Fruit fly (Drosophila melanogaster) whole organism, embryonic: ENCODE data around the gene janA.

Source experiments
- Aef1 ChIP-seq: fragments of 200-800 bp; sonication (Bioruptor generic); IDR thresholded peaks from 3 replicates; pipeline ENCODE4 v1.3.6; 2022; ENCODE audit warnings: missing biosample characterization, missing genetic modification characterization
- Antp ChIP-seq: fragments of 200-800 bp; sonication (Bioruptor generic); optimal IDR thresholded peaks from 3 replicates; lab custom pipeline; 2016; ENCODE audit warnings: missing biosample characterization, missing genetic modification characterization
- Awh ChIP-seq: fragments of 200-800 bp; sonication (Bioruptor generic); IDR thresholded peaks from 2 replicates; pipeline ENCODE4, ENCODE4 v1.3.6; 2022; ENCODE audit warnings: missing biosample characterization, missing genetic modification characterization
- Blimp-1 ChIP-seq: fragments of 200-800 bp; sonication (Bioruptor generic); optimal IDR thresholded peaks from 3 replicates; lab custom pipeline; 2018; ENCODE audit warnings: missing biosample characterization, missing genetic modification characterization, mild to moderate bottlenecking, moderate library complexity, missing genetic modification reagents
- CG10321 ChIP-seq: fragments of 200-800 bp; sonication (Bioruptor generic); IDR thresholded peaks from 2 replicates; pipeline ENCODE4 v1.3.6; 2022; ENCODE audit warnings: missing biosample characterization, missing genetic modification characterization
- CG10565 ChIP-seq: fragments of 200-800 bp; sonication (Bioruptor generic); optimal IDR thresholded peaks from 3 replicates; lab custom pipeline; 2016; ENCODE audit warnings: missing biosample characterization, mild to moderate bottlenecking, missing genetic modification characterization
- CG11695 ChIP-seq: fragments of 200-800 bp; sonication (Bioruptor generic); IDR thresholded peaks from 3 replicates; pipeline ENCODE4 v1.3.6; 2022; ENCODE audit warnings: missing biosample characterization, missing genetic modification characterization
- CG11723 ChIP-seq: fragments of 200-800 bp; sonication (Bioruptor generic); optimal IDR thresholded peaks from 2 replicates; lab custom pipeline; 2017; ENCODE audit warnings: missing biosample characterization, mild to moderate bottlenecking, missing genetic modification characterization
- CG12744 ChIP-seq: fragments of 200-800 bp; sonication (Bioruptor generic); optimal IDR thresholded peaks from 2 replicates; lab custom pipeline; 2016; ENCODE audit warnings: missing biosample characterization, missing genetic modification characterization
- CG12942 ChIP-seq: fragments of 200-800 bp; sonication (Bioruptor generic); optimal IDR thresholded peaks from 3 replicates; lab custom pipeline; 2016; ENCODE audit warnings: missing biosample characterization, missing genetic modification characterization
- CG13775 ChIP-seq: fragments of 200-800 bp; sonication (Bioruptor generic); optimal IDR thresholded peaks from 3 replicates; lab custom pipeline; 2017; ENCODE audit warnings: missing biosample characterization, mild to moderate bottlenecking, missing genetic modification characterization
- CG14860 ChIP-seq: fragments of 200-800 bp; sonication (Bioruptor generic); IDR thresholded peaks from 3 replicates; pipeline ENCODE4 v1.3.6; 2022; ENCODE audit warnings: missing biosample characterization, missing genetic modification characterization; ENCODE audit not compliant: partially characterized antibody
- CG1647 ChIP-seq: fragments of 200-800 bp; sonication (Bioruptor generic); optimal IDR thresholded peaks from 3 replicates; lab custom pipeline; 2016; ENCODE audit warnings: missing biosample characterization, missing genetic modification characterization
- CG1792 ChIP-seq: fragments of 200-800 bp; sonication (Bioruptor generic); optimal IDR thresholded peaks from 2 replicates; lab custom pipeline; 2016; ENCODE audit warnings: missing biosample characterization, missing genetic modification characterization
- CG18764 ChIP-seq: fragments of 200-800 bp; sonication (Bioruptor generic); optimal IDR thresholded peaks from 3 replicates; lab custom pipeline; 2016; ENCODE audit warnings: missing biosample characterization, missing genetic modification characterization
- CG2129 ChIP-seq: fragments of 200-800 bp; sonication (Bioruptor generic); IDR thresholded peaks from 2 replicates; pipeline ENCODE4 v1.3.6; 2022; ENCODE audit warnings: missing biosample characterization, missing genetic modification characterization; ENCODE audit not compliant: partially characterized antibody
- CG2678 ChIP-seq: fragments of 200-800 bp; sonication (Bioruptor generic); optimal IDR thresholded peaks from 3 replicates; lab custom pipeline; 2019; ENCODE audit warnings: missing biosample characterization, mild to moderate bottlenecking, missing genetic modification characterization, moderate library complexity
- CG4328 ChIP-seq: fragments of 200-800 bp; sonication (Bioruptor generic); optimal IDR thresholded peaks from 3 replicates; lab custom pipeline; 2017; ENCODE audit warnings: missing biosample characterization, missing genetic modification reagents, missing genetic modification characterization
- CG4424 ChIP-seq: fragments of 200-800 bp; sonication (Bioruptor generic); optimal IDR thresholded peaks from 3 replicates; lab custom pipeline; 2016; ENCODE audit warnings: missing biosample characterization, missing genetic modification characterization
- CG4707 ChIP-seq: fragments of 200-800 bp; sonication (Bioruptor generic); optimal IDR thresholded peaks from 2 replicates; lab custom pipeline; 2018; ENCODE audit warnings: missing biosample characterization, mild to moderate bottlenecking, missing genetic modification characterization, moderate library complexity
- CG6689 ChIP-seq: fragments of 200-800 bp; sonication (Bioruptor generic); IDR thresholded peaks from 2 replicates; pipeline ENCODE4 v1.3.6; 2022; ENCODE audit warnings: missing biosample characterization, missing genetic modification characterization
- CG9932 ChIP-seq: fragments of 200-800 bp; sonication (Bioruptor generic); IDR thresholded peaks from 2 replicates; pipeline ENCODE4 v1.3.6; 2022; ENCODE audit warnings: missing biosample characterization, missing genetic modification characterization
- Dbx ChIP-seq: fragments of 200-800 bp; sonication (Bioruptor generic); IDR thresholded peaks from 3 replicates; pipeline ENCODE4 v1.3.6; 2022; ENCODE audit warnings: missing biosample characterization, missing genetic modification characterization
- H15 ChIP-seq: fragments of 200-800 bp; sonication (Bioruptor generic); IDR thresholded peaks from 3 replicates; pipeline ENCODE4 v1.3.6; 2022; ENCODE audit warnings: missing biosample characterization, missing genetic modification characterization
- Lim3 ChIP-seq: fragments of 200-800 bp; sonication (Bioruptor generic); IDR thresholded peaks from 2 replicates; pipeline ENCODE4 v1.3.6; 2022; ENCODE audit warnings: missing biosample characterization, missing genetic modification characterization
- Mad ChIP-seq: fragments of 200-800 bp; sonication (Bioruptor generic); optimal IDR thresholded peaks from 2 replicates; lab custom pipeline; 2016; ENCODE audit warnings: missing biosample characterization, missing genetic modification characterization
- Meics ChIP-seq: fragments of 200-800 bp; sonication (Bioruptor generic); optimal IDR thresholded peaks from 2 replicates; lab custom pipeline; 2017; ENCODE audit warnings: missing biosample characterization, mild to moderate bottlenecking, missing genetic modification characterization
- Spps ChIP-seq: fragments of 200-800 bp; sonication (Bioruptor generic); optimal IDR thresholded peaks from 2 replicates; lab custom pipeline; 2018; ENCODE audit warnings: missing biosample characterization, mild to moderate bottlenecking, missing genetic modification characterization
- Sry-β ChIP-seq: fragments of 200-800 bp; sonication (Bioruptor generic); optimal IDR thresholded peaks from 2 replicates; lab custom pipeline; 2018; ENCODE audit warnings: missing biosample characterization, mild to moderate bottlenecking, missing genetic modification characterization, moderate library complexity
- Stat92E ChIP-seq, 3 experiments: fragments of >200 bp in 2 of 3; fragments of 200-800 bp in 1 of 3; sonication (Bioruptor generic) in 1 of 3; optimal IDR thresholded peaks; 2 replicates each; lab custom pipeline; 2017 to 2019; ENCODE audit warnings: missing biosample characterization in 3 of 3, missing genetic modification characterization in 3 of 3, mild to moderate bottlenecking in 1 of 3, moderate library complexity in 1 of 3
- Taf1 ChIP-seq: fragments of 200-800 bp; sonication (Bioruptor generic); IDR thresholded peaks from 2 replicates; pipeline ENCODE4 v1.3.6; 2022; ENCODE audit warnings: missing biosample characterization, missing genetic modification characterization
- Trl ChIP-seq, 3 experiments: fragments of >200 bp in 2 of 3; fragments of 200-800 bp in 1 of 3; sonication (Bioruptor generic) in 1 of 3; optimal IDR thresholded peaks; 2 replicates in 1 of 3; 3 replicates in 2 of 3; lab custom pipeline; 2016 to 2017; ENCODE audit warnings: missing biosample characterization in 1 of 3, missing genetic modification characterization in 1 of 3
- Xrp1 ChIP-seq: fragments of 200-800 bp; sonication (Bioruptor generic); IDR thresholded peaks from 2 replicates; pipeline ENCODE4 v1.3.6; 2022; ENCODE audit warnings: missing biosample characterization, missing genetic modification characterization
- YL-1 ChIP-seq: fragments of 200-800 bp; sonication (Bioruptor generic); optimal IDR thresholded peaks from 3 replicates; lab custom pipeline; 2017; ENCODE audit warnings: missing biosample characterization, mild to moderate bottlenecking, missing genetic modification characterization
- az2 ChIP-seq: fragments of 200-800 bp; sonication (Bioruptor generic); optimal IDR thresholded peaks from 3 replicates; lab custom pipeline; 2016; ENCODE audit warnings: missing biosample characterization, missing genetic modification characterization
- cas ChIP-seq: fragments of 200-800 bp; sonication (Bioruptor generic); IDR thresholded peaks from 2 replicates; pipeline ENCODE4 v1.3.6; 2022; ENCODE audit warnings: missing biosample characterization, missing genetic modification characterization
- emc ChIP-seq: fragments of 200-800 bp; sonication (Bioruptor generic); optimal IDR thresholded peaks from 2 replicates; lab custom pipeline; 2016; ENCODE audit warnings: missing biosample characterization, missing genetic modification characterization
- gt ChIP-seq: fragments of 200-800 bp; sonication (Bioruptor generic); IDR thresholded peaks from 2 replicates; pipeline ENCODE4 v1.3.6; 2022; ENCODE audit warnings: missing biosample characterization, missing genetic modification characterization
- ham ChIP-seq: fragments of 200-800 bp; sonication (Bioruptor generic); IDR thresholded peaks from 2 replicates; pipeline ENCODE4 v1.3.6; 2022; ENCODE audit warnings: missing biosample characterization, missing genetic modification characterization
- kni ChIP-seq: fragments of 200-800 bp; sonication (Bioruptor generic); optimal IDR thresholded peaks from 3 replicates; lab custom pipeline; 2017; ENCODE audit warnings: mild to moderate bottlenecking, missing biosample characterization, missing genetic modification reagents, missing genetic modification characterization
- mam ChIP-seq: fragments of 200-800 bp; sonication (Bioruptor generic); optimal IDR thresholded peaks from 3 replicates; lab custom pipeline; 2016; ENCODE audit warnings: missing biosample characterization, missing genetic modification characterization
- odd ChIP-seq: fragments of 200-800 bp; sonication (Bioruptor generic); optimal IDR thresholded peaks from 2 replicates; lab custom pipeline; 2017; ENCODE audit warnings: missing biosample characterization, mild to moderate bottlenecking, missing genetic modification characterization
- pan ChIP-seq, 4 experiments: fragments of >200 bp in 3 of 4; fragments of 200-800 bp in 1 of 4; sonication (Bioruptor generic) in 1 of 4; optimal IDR thresholded peaks in 3 of 4; IDR thresholded peaks in 1 of 4; 2 replicates each; pipeline versions ENCODE4 v1.3.6 to Lab custom; 2017 to 2022; ENCODE audit warnings: missing biosample characterization in 2 of 4, missing genetic modification characterization in 2 of 4, mixed read lengths in 1 of 4
- phol ChIP-seq: fragments of 200-800 bp; sonication (Bioruptor generic); optimal IDR thresholded peaks from 3 replicates; lab custom pipeline; 2018; ENCODE audit warnings: missing biosample characterization, mild to moderate bottlenecking, missing genetic modification characterization, moderate library complexity
- ro ChIP-seq: fragments of 200-800 bp; sonication (Bioruptor generic); IDR thresholded peaks from 2 replicates; pipeline ENCODE4 v1.3.6; 2022; ENCODE audit warnings: missing biosample characterization, missing genetic modification characterization
- sc ChIP-seq, 3 experiments: fragments of >200 bp in 2 of 3; fragments of 200-800 bp in 1 of 3; sonication (Bioruptor generic) in 1 of 3; optimal IDR thresholded peaks; 2 replicates in 2 of 3; 3 replicates in 1 of 3; lab custom pipeline; 2017; ENCODE audit warnings: mild to moderate bottlenecking in 1 of 3, missing biosample characterization in 1 of 3, missing genetic modification characterization in 1 of 3, missing genetic modification reagents in 1 of 3
- scrt ChIP-seq: fragments of 200-800 bp; sonication (Bioruptor generic); optimal IDR thresholded peaks from 2 replicates; lab custom pipeline; 2018; ENCODE audit warnings: missing biosample characterization, mild to moderate bottlenecking, missing genetic modification characterization, moderate library complexity
- sim ChIP-seq: fragments of 200-800 bp; sonication (Bioruptor generic); IDR thresholded peaks from 2 replicates; pipeline ENCODE4 v1.3.6; 2022; ENCODE audit warnings: missing biosample characterization, missing genetic modification characterization
- sr ChIP-seq: fragments of 200-800 bp; sonication (Bioruptor generic); IDR thresholded peaks from 3 replicates; pipeline ENCODE4 v1.3.6; 2022; ENCODE audit warnings: missing biosample characterization, missing genetic modification characterization
- wdn ChIP-seq: fragments of 200-800 bp; sonication (Bioruptor generic); IDR thresholded peaks from 2 replicates; pipeline ENCODE4 v1.3.6; 2022; ENCODE audit warnings: missing biosample characterization, missing genetic modification characterization

janA gene

dm6 chr3R:30052455-30053046 is 13.2 kb upstream of the janA start, which contains the start of gene Jasper (continued):
- TF ChIP-seq CG18764 (GFP tag; lab: Kevin White, UChicago) = no peak
- no peak for TF ChIP-seq CG6689 (GFP tag; lab: Robert Waterston, UW)
- no peak for TF ChIP-seq wdn
- TF ChIP-seq kni (GFP tag; lab: Kevin White, UChicago) = no peak
- no peak for TF ChIP-seq Lim3 (GFP tag; lab: Robert Waterston, UW)
- no peak for TF ChIP-seq odd
- TF ChIP-seq CG2678 = no peak
- no peak for TF ChIP-seq CG12942 (GFP tag; lab: Kevin White, UChicago)
- no peak for TF ChIP-seq CG13775 (GFP tag; lab: Kevin White, UChicago)
- peak in 1 of 3 experiments; percentile 21 for TF ChIP-seq Stat92E (GFP tag; optimal IDR thresholded peaks at IDR 0.05; lab: Kevin White, UChicago)
- no peak for TF ChIP-seq Meics (GFP tag; lab: Kevin White, UChicago)
- TF ChIP-seq emc = no peak
- TF ChIP-seq Mad (GFP tag; lab: Kevin White, UChicago) = peak; percentile 39
- TF ChIP-seq CG4328 = no peak
- no peak for TF ChIP-seq mam
- no peak for TF ChIP-seq sim (GFP tag; lab: Robert Waterston, UW)
- TF ChIP-seq CG1647 (GFP tag; lab: Kevin White, UChicago) = peak; percentile 24
- TF ChIP-seq CG14860 (GFP tag; lab: Robert Waterston, UW) = no peak
- peak; percentile 67 for TF ChIP-seq phol (tag; lab: Kevin White, UChicago)
- TF ChIP-seq CG4707 (GFP tag; lab: Kevin White, UChicago) = no peak
- no peak for TF ChIP-seq CG12744 (GFP tag; lab: Kevin White, UChicago)
- no peak for TF ChIP-seq Blimp-1 (GFP tag; lab: Kevin White, UChicago)
- TF ChIP-seq Aef1 (GFP tag; lab: Robert Waterston, UW) = no peak
- TF ChIP-seq Xrp1 (GFP tag; lab: Robert Waterston, UW) = no peak
- no peak for TF ChIP-seq Awh (GFP tag; lab: Robert Waterston, UW)
- no peak for TF ChIP-seq ham (GFP tag; lab: Robert Waterston, UW)
- TF ChIP-seq Dbx (GFP tag; lab: Robert Waterston, UW) = no peak
- TF ChIP-seq Antp = peak; percentile 33
- no peak for TF ChIP-seq sr
- TF ChIP-seq pan (optimal IDR thresholded peaks at IDR 0.05; lab: Kevin White, UChicago) = no peak
- TF ChIP-seq pan (GFP tag; optimal IDR thresholded peaks at IDR 0.05 in 1 of 2, IDR thresholded peaks at IDR 0.05 in 1 of 2) = no peak
- TF ChIP-seq CG10565 (GFP tag; lab: Kevin White, UChicago) = no peak
- no peak for TF ChIP-seq cas (GFP tag; lab: Robert Waterston, UW)
- no peak for TF ChIP-seq az2 (GFP tag; lab: Kevin White, UChicago)
- TF ChIP-seq ro (GFP tag; lab: Robert Waterston, UW) = no peak
- TF ChIP-seq scrt (GFP tag; lab: Kevin White, UChicago) = no peak
- TF ChIP-seq H15 (GFP tag; lab: Robert Waterston, UW) = no peak
- peak; percentile 71 for TF ChIP-seq YL-1
- TF ChIP-seq CG11723 = no peak
- no peak for TF ChIP-seq Trl (optimal IDR thresholded peaks at IDR 0.05; lab: Kevin White, UChicago)
- TF ChIP-seq Trl (GFP tag; optimal IDR thresholded peaks at IDR 0.05; lab: Kevin White, UChicago) = no peak
- TF ChIP-seq Spps (tag; lab: Kevin White, UChicago) = no peak
- TF ChIP-seq CG10321 (GFP tag; lab: Robert Waterston, UW) = no peak
- no peak for TF ChIP-seq CG2129 (GFP tag; lab: Robert Waterston, UW)
- no peak for TF ChIP-seq gt (GFP tag; lab: Robert Waterston, UW)
- TF ChIP-seq CG4424 (GFP tag; lab: Kevin White, UChicago) = no peak
- no peak for TF ChIP-seq CG11695
- peak; percentile 45; the same call in 1 of the 2 replicates for TF ChIP-seq CG9932
- no peak for TF ChIP-seq sc (optimal IDR thresholded peaks at IDR 0.05; lab: Kevin White, UChicago)
- no peak for TF ChIP-seq sc (GFP tag; optimal IDR thresholded peaks at IDR 0.05; lab: Kevin White, UChicago)
- peak; percentile 11 for TF ChIP-seq CG1792
- peak; percentile 62 for TF ChIP-seq Sry-β (GFP tag; lab: Kevin White, UChicago)
- TF ChIP-seq Taf1 = no peak
